Fruit fly (Drosophila melanogaster): Measurements from ENCODE around the gene CG14088.
A peak's percentile ranks its signal among the peaks of the same experiment; 100 is the strongest.

Gene CG14088

dm6 chr3L:19265761-19266160 lies 4.7 kb downstream of the CG14088 start, which contains the start of gene CG45081:
CG45081 (plus strand) TSS chr3L:19266061.
- no peak for TF ChIP-seq noc (tag; optimal IDR thresholded peaks at IDR 0.05)

- peak; percentile 63 for TF ChIP-seq noc (tag; optimal IDR thresholded peaks at IDR 0.05)
These were observed 6.3 kb downstream of the CG14088 start, which contains the start of gene Max for dm6 chr3L:19264141-19264487. Max (minus strand) TSS chr3L:19264184.

- TF ChIP-seq noc (tag; optimal IDR thresholded peaks at IDR 0.05): no peak
These were observed 6.8 kb downstream of the CG14088 start, which contains the start of the genes CG42374 and Mettl5 for dm6 chr3L:19263480-19264140. CG42374 (plus strand) TSS chr3L:19263766. Mettl5 (plus strand) TSS chr3L:19263766.

dm6 chr3L:19261720-19262119 lies 8.7 kb downstream of the CG14088 start:
- no peak for TF ChIP-seq noc (tag; optimal IDR thresholded peaks at IDR 0.05)

- TF ChIP-seq noc (tag; optimal IDR thresholded peaks at IDR 0.05): no peak
These were observed 9.2 kb downstream of the CG14088 start, which contains the start of gene Bet1 for dm6 chr3L:19261213-19261612. Bet1 (plus strand) TSS chr3L:19261394.

- TF ChIP-seq noc (tag; optimal IDR thresholded peaks at IDR 0.05): peak; percentile 59
These were observed 10.1 kb downstream of the CG14088 start, which contains the start of gene nes for dm6 chr3L:19260278-19260803. nes (minus strand) TSS chr3L:19260679.

dm6 chr3L:19258199-19258598 lies 12.2 kb downstream of the CG14088 start:
- TF ChIP-seq noc (tag; optimal IDR thresholded peaks at IDR 0.05): no peak

- peak; percentile 66 for TF ChIP-seq noc (tag; optimal IDR thresholded peaks at IDR 0.05)
These were observed 15.6 kb downstream of the CG14088 start, which contains the start of the genes mRpL21 and rept for dm6 chr3L:19254715-19255428. mRpL21 (minus strand) TSS chr3L:19255061. rept (plus strand) TSS chr3L:19255340.

- TF ChIP-seq noc (tag; optimal IDR thresholded peaks at IDR 0.05): no peak
These were observed 18.8 kb downstream of the CG14088 start for dm6 chr3L:19251643-19252042.

dm6 chr3L:19237780-19238179 lies 32.7 kb downstream of the CG14088 start:
- TF ChIP-seq noc (tag; optimal IDR thresholded peaks at IDR 0.05): no peak

- TF ChIP-seq noc (tag; optimal IDR thresholded peaks at IDR 0.05): no peak
These were observed 33.9 kb downstream of the CG14088 start for dm6 chr3L:19236554-19236953.

- no peak for TF ChIP-seq noc (tag; optimal IDR thresholded peaks at IDR 0.05)
These were observed 34.4 kb downstream of the CG14088 start, which contains the start of gene CG33647 for dm6 chr3L:19236060-19236459. CG33647 (plus strand) TSS chr3L:19236360.

- TF ChIP-seq noc (tag; optimal IDR thresholded peaks at IDR 0.05): no peak
These were observed 35.3 kb downstream of the CG14088 start, which contains the start of gene fz2 for dm6 chr3L:19234922-19235702. fz2 (minus strand) TSS chr3L:19235373.

- no peak for TF ChIP-seq noc (tag; optimal IDR thresholded peaks at IDR 0.05)
These were observed 36.4 kb downstream of the CG14088 start for dm6 chr3L:19233798-19234781.
